Worm (Caenorhabditis elegans) whole organism, L4/young adult: Measurements from ENCODE around the gene vps-24.

Experiments
- W03F9.2 ChIP-seq: fragments of 150-350 bp; optimal IDR thresholded peaks from 2 replicates; lab custom pipeline; 2014; ENCODE audit warnings: missing biosample characterization, missing genetic modification characterization
- dao-5 ChIP-seq: sonication (generic microtip); optimal IDR thresholded peaks from 2 replicates; lab custom pipeline; 2016; ENCODE audit warnings: missing genotype, missing genetic modification characterization, moderate library complexity, missing compliant biosample characterization
- him-1 ChIP-seq: sonication (generic microtip); optimal IDR thresholded peaks from 2 replicates; lab custom pipeline; 2016; ENCODE audit warnings: missing genotype, missing genetic modification reagents, missing genetic modification characterization, missing compliant biosample characterization

DNA sequence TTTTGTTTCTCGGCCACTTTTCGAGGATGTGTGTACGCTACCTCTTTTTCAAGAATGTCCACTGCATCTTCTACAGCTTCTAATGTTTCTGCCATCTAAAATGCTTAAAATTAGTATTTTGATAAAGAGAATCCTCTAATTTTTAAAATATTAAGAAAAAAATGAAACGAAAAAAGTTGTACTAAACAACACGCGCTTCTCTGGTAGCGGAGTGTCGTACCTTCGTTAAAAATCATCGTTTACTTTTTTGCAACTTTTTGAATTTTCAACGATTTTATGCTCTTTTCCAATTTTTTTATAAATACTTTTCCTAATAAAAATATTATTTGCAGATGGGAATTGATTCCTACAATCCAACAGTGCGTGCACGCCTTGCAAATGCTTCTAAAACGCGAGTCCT lies 48.1 kb upstream of the vps-24 start, which contains the start of the genes gldi-11 and ZK546.2:
- TF ChIP-seq dao-5 (no peak), W03F9.2 (tag; lab: Kevin White, UChicago) (no peak), him-1 (tag; lab: Kevin White, UChicago) (no peak)
